Worm (Caenorhabditis elegans) whole organism, L1 larva: ENCODE measurements around the gene mbk-2.

Experiments
- C04F5.9 ChIP-seq: sonication (generic microtip); optimal IDR thresholded peaks from 2 replicates; lab custom pipeline; 2016; ENCODE audit warnings: missing genetic modification characterization, missing compliant biosample characterization
- F16B12.6 ChIP-seq: fragments of 150-350 bp; optimal IDR thresholded peaks from 2 replicates; lab custom pipeline; 2014; ENCODE audit warnings: missing biosample characterization, missing genetic modification characterization
- Y116A8C.19 ChIP-seq: sonication (generic microtip); optimal IDR thresholded peaks from 2 replicates; lab custom pipeline; 2016; ENCODE audit warnings: missing compliant biosample characterization, missing genetic modification characterization, borderline replicate concordance
- aha-1 ChIP-seq: fragments of 150-350 bp; optimal IDR thresholded peaks from 2 replicates; lab custom pipeline; 2014; ENCODE audit warnings: missing biosample characterization, missing genetic modification characterization
- aly-2 ChIP-seq: fragments of 150-350 bp; optimal IDR thresholded peaks from 2 replicates; lab custom pipeline; 2014; ENCODE audit warnings: missing biosample characterization, missing genetic modification characterization
- blmp-1 ChIP-seq: fragments of 150-350 bp; optimal IDR thresholded peaks from 2 replicates; lab custom pipeline; 2014; ENCODE audit warnings: missing biosample characterization, missing genetic modification characterization
- ceh-63 ChIP-seq: fragments of 200-800 bp; sonication (Bioruptor generic); optimal IDR thresholded peaks from 2 replicates; lab custom pipeline; 2018; ENCODE audit warnings: mild to moderate bottlenecking, missing genetic modification characterization, missing compliant biosample characterization
- ceh-8 ChIP-seq: fragments of 200-800 bp; sonication (Bioruptor generic); optimal IDR thresholded peaks from 2 replicates; lab custom pipeline; 2018; ENCODE audit warnings: mild to moderate bottlenecking, missing genetic modification characterization, moderate library complexity, missing compliant biosample characterization
- ceh-82 ChIP-seq, 3 experiments: fragments of 150-350 bp in 1 of 3; sonication (generic microtip) in 2 of 3; optimal IDR thresholded peaks; 2 replicates each; lab custom pipeline; 2014 to 2017; ENCODE audit warnings: missing biosample characterization in 3 of 3, missing genetic modification characterization in 3 of 3
- dsc-1 ChIP-seq: sonication (generic microtip); optimal IDR thresholded peaks from 2 replicates; lab custom pipeline; 2016; ENCODE audit warnings: mild to moderate bottlenecking, missing genetic modification characterization, missing compliant biosample characterization
- efl-1 ChIP-seq, 4 experiments: fragments of 150-350 bp; optimal IDR thresholded peaks in 3 of 4; peaks in 1 of 4; 1 replicate in 1 of 4; 2 replicates in 3 of 4; lab custom pipeline; 2014; ENCODE audit warnings: missing biosample characterization in 2 of 4, missing genetic modification characterization in 2 of 4, missing genetic modification reagents in 2 of 4
- egl-27 ChIP-seq, 2 experiments: fragments of 150-350 bp in 1 of 2; sonication (generic microtip); optimal IDR thresholded peaks; 3 replicates each; lab custom pipeline; 2017 to 2018; ENCODE audit warnings: missing biosample characterization in 2 of 2, missing genetic modification characterization in 2 of 2, missing genetic modification reagents in 2 of 2
- elt-2 ChIP-seq: sonication (generic microtip); optimal IDR thresholded peaks from 2 replicates; lab custom pipeline; 2016; ENCODE audit warnings: missing genetic modification characterization, mild to moderate bottlenecking, inconsistent platforms, missing compliant biosample characterization, missing genetic modification reagents
- elt-3 ChIP-seq, 6 experiments: fragments of 150-350 bp in 1 of 6; sonication (generic microtip); optimal IDR thresholded peaks; 2 replicates each; lab custom pipeline; 2017 to 2018; ENCODE audit warnings: missing biosample characterization in 6 of 6, missing genetic modification characterization in 6 of 6, inconsistent platforms in 1 of 6
- fkh-10 ChIP-seq: sonication (generic microtip); optimal IDR thresholded peaks from 2 replicates; lab custom pipeline; 2017; ENCODE audit warnings: missing biosample characterization, missing genetic modification reagents, missing genetic modification characterization
- fos-1 ChIP-seq: fragments of 150-350 bp; optimal IDR thresholded peaks from 2 replicates; lab custom pipeline; 2014; ENCODE audit warnings: missing biosample characterization, missing genetic modification characterization
- isw-1 ChIP-seq: fragments of 200-800 bp; sonication (Bioruptor generic); IDR thresholded peaks from 2 replicates; pipeline ENCODE4 v1.3.6; 2022; ENCODE audit warnings: missing genetic modification characterization, missing compliant biosample characterization
- jun-1 ChIP-seq: fragments of 150-350 bp; optimal IDR thresholded peaks from 2 replicates; lab custom pipeline; 2014; ENCODE audit warnings: missing biosample characterization, missing genetic modification reagents, missing genetic modification characterization
- lin-14 ChIP-seq: fragments of 200-800 bp; sonication (Bioruptor generic); optimal IDR thresholded peaks from 2 replicates; lab custom pipeline; 2018; ENCODE audit warnings: mild to moderate bottlenecking, missing genetic modification characterization, moderate library complexity, missing compliant biosample characterization
- lin-15B ChIP-seq: fragments of 150-350 bp; sonication (generic microtip); optimal IDR thresholded peaks from 3 replicates; lab custom pipeline; 2014; ENCODE audit warnings: missing biosample characterization, missing genetic modification characterization
- lin-35 ChIP-seq, 2 experiments: fragments of 150-350 bp; optimal IDR thresholded peaks; 2 replicates each; lab custom pipeline; 2014; ENCODE audit warnings: missing biosample characterization in 2 of 2, missing genetic modification characterization in 2 of 2, missing genetic modification reagents in 2 of 2
- lin-39 ChIP-seq: fragments of 150-350 bp; optimal IDR thresholded peaks from 2 replicates; lab custom pipeline; 2014; ENCODE audit warnings: missing biosample characterization, missing genetic modification reagents, missing genetic modification characterization
- lir-3 ChIP-seq: sonication (generic microtip); optimal IDR thresholded peaks from 2 replicates; lab custom pipeline; 2016; ENCODE audit warnings: mild to moderate bottlenecking, missing genetic modification characterization, moderate library complexity, missing compliant biosample characterization; ENCODE audit not compliant: poor library complexity
- lsy-2 ChIP-seq, 2 experiments: fragments of 150-350 bp; optimal IDR thresholded peaks; 2 replicates each; lab custom pipeline; 2014; ENCODE audit warnings: missing biosample characterization in 2 of 2, missing genetic modification characterization in 2 of 2
- mdl-1 ChIP-seq, 2 experiments: fragments of 150-350 bp; optimal IDR thresholded peaks; 2 replicates each; lab custom pipeline; 2014 to 2017; ENCODE audit warnings: missing biosample characterization in 2 of 2, missing genetic modification characterization in 2 of 2, inconsistent platforms in 1 of 2
- nhr-12 ChIP-seq: sonication (generic microtip); optimal IDR thresholded peaks from 2 replicates; lab custom pipeline; 2017; ENCODE audit warnings: missing biosample characterization, missing genetic modification characterization
- nhr-20 ChIP-seq: sonication (generic microtip); optimal IDR thresholded peaks from 2 replicates; lab custom pipeline; 2016; ENCODE audit warnings: mild to moderate bottlenecking, missing genetic modification characterization, missing compliant biosample characterization
- nhr-237 ChIP-seq: fragments of 150-350 bp; optimal IDR thresholded peaks from 2 replicates; lab custom pipeline; 2014; ENCODE audit warnings: missing biosample characterization, missing genetic modification characterization
- nhr-76 ChIP-seq: sonication (generic microtip); optimal IDR thresholded peaks from 2 replicates; lab custom pipeline; 2017; ENCODE audit warnings: missing biosample characterization, missing genetic modification characterization
- pag-3 ChIP-seq: sonication (generic microtip); optimal IDR thresholded peaks from 2 replicates; lab custom pipeline; 2017; ENCODE audit warnings: missing genetic modification characterization, mild to moderate bottlenecking, missing compliant biosample characterization, antibody characterized with exemption, borderline replicate concordance; ENCODE audit not compliant: insufficient read depth
- pax-3 ChIP-seq: fragments of 200-800 bp; sonication (Bioruptor generic); optimal IDR thresholded peaks from 2 replicates; lab custom pipeline; 2018; ENCODE audit warnings: mild to moderate bottlenecking, missing genetic modification characterization, moderate library complexity, missing compliant biosample characterization
- rnt-1 ChIP-seq: sonication (generic microtip); optimal IDR thresholded peaks from 2 replicates; lab custom pipeline; 2016; ENCODE audit warnings: mild to moderate bottlenecking, missing genetic modification characterization, moderate library complexity, missing compliant biosample characterization
- skn-1 ChIP-seq: fragments of 150-350 bp; optimal IDR thresholded peaks from 2 replicates; lab custom pipeline; 2014; ENCODE audit warnings: missing biosample characterization, missing genetic modification characterization
- snu-23 ChIP-seq: sonication (generic microtip); optimal IDR thresholded peaks from 2 replicates; lab custom pipeline; 2016; ENCODE audit warnings: missing genetic modification characterization, missing compliant biosample characterization
- tbx-2 ChIP-seq: sonication (generic microtip); optimal IDR thresholded peaks from 2 replicates; lab custom pipeline; 2016; ENCODE audit warnings: missing genetic modification characterization, missing compliant biosample characterization
- tlp-1 ChIP-seq: fragments of 150-350 bp; optimal IDR thresholded peaks from 2 replicates; lab custom pipeline; 2014; ENCODE audit warnings: missing biosample characterization, missing genetic modification characterization
- unc-130 ChIP-seq: fragments of 150-350 bp; optimal IDR thresholded peaks from 2 replicates; lab custom pipeline; 2017; ENCODE audit warnings: missing biosample characterization, missing genetic modification characterization, inconsistent platforms
- unc-62 ChIP-seq: fragments of 150-350 bp; optimal IDR thresholded peaks from 2 replicates; lab custom pipeline; 2014; ENCODE audit warnings: missing biosample characterization, missing genetic modification reagents, missing genetic modification characterization
- unc-86 ChIP-seq: sonication (generic microtip); optimal IDR thresholded peaks from 2 replicates; lab custom pipeline; 2016; ENCODE audit warnings: missing genetic modification characterization, missing compliant biosample characterization
- unc-98 ChIP-seq: fragments of 200-800 bp; sonication (Bioruptor generic); IDR thresholded peaks from 2 replicates; pipeline ENCODE4 v1.3.6; 2022; ENCODE audit warnings: missing genetic modification characterization, missing compliant biosample characterization
- xbp-1 ChIP-seq: sonication (generic microtip); optimal IDR thresholded peaks from 2 replicates; lab custom pipeline; 2016; ENCODE audit warnings: missing genetic modification characterization, missing compliant biosample characterization
- ztf-11 ChIP-seq, 2 experiments: sonication (generic microtip); optimal IDR thresholded peaks; 2 replicates each; lab custom pipeline; 2016 to 2017; ENCODE audit warnings: missing genetic modification characterization in 2 of 2, missing biosample characterization in 1 of 2, missing compliant biosample characterization in 1 of 2

The mbk-2 gene

ce11 chrIV:13048157-13048556, 39.2 kb downstream of the mbk-2 start, which contains the start of gene scl-10:
Gene scl-10 (plus strand): TSS chrIV:13048457.
- TF ChIP-seq pag-3 (tag; lab: Kevin White, UChicago) = no peak
- no peak for TF ChIP-seq elt-3 (tag; optimal IDR thresholded peaks at IDR 0.05; lab: Kevin White, UChicago)
- TF ChIP-seq skn-1 = no peak
- TF ChIP-seq ceh-82 (tag; optimal IDR thresholded peaks at IDR 0.05; lab: Kevin White, UChicago) = no peak
- no peak for TF ChIP-seq unc-98
- no peak for TF ChIP-seq unc-62
- TF ChIP-seq tbx-2 (tag; lab: Kevin White, UChicago) = no peak
- TF ChIP-seq fos-1 (tag; lab: Kevin White, UChicago) = no peak
- no peak for TF ChIP-seq unc-130 (tag; lab: Kevin White, UChicago)
- TF ChIP-seq nhr-12 (tag; lab: Kevin White, UChicago) = no peak
- TF ChIP-seq ceh-63 = no peak

- no peak for TF ChIP-seq lin-14 (GFP tag; lab: Kevin White, UChicago)
- no peak for TF ChIP-seq lir-3 (tag; lab: Kevin White, UChicago)
- TF ChIP-seq pax-3 = no peak
- TF ChIP-seq unc-62 = no peak
- TF ChIP-seq nhr-76 = no peak
- no peak for TF ChIP-seq nhr-20 (tag; lab: Kevin White, UChicago)
- TF ChIP-seq nhr-237 (tag; lab: Kevin White, UChicago) = no peak
- no peak for TF ChIP-seq aly-2 (tag; lab: Kevin White, UChicago)
- TF ChIP-seq unc-86 (tag; lab: Kevin White, UChicago) = no peak
These were observed 42.1 kb downstream of the mbk-2 start, which contains the start of gene scl-11 for ce11 chrIV:13051073-13051472. Gene scl-11 (plus strand): TSS chrIV:13051373.

ce11 chrIV:13052568-13052967, 43.6 kb downstream of the mbk-2 start, which contains the start of gene F49E11.7:
Gene F49E11.7 (plus strand): TSS chrIV:13052868.
- no peak for TF ChIP-seq efl-1 (optimal IDR thresholded peaks at IDR 0.05; lab: Kevin White, UChicago)
- peak in 1 of 2 experiments; percentile 17 for TF ChIP-seq efl-1 (GFP tag; optimal IDR thresholded peaks at IDR 0.05 in 1 of 2; lab: Kevin White, UChicago)
- no peak for TF ChIP-seq tlp-1 (tag; lab: Kevin White, UChicago)

- no peak for TF ChIP-seq isw-1 (GFP tag; lab: Robert Waterston, UW)
- TF ChIP-seq F16B12.6 (tag; lab: Kevin White, UChicago) = no peak
- no peak for TF ChIP-seq fkh-10 (GFP tag; lab: Kevin White, UChicago)
- no peak for TF ChIP-seq blmp-1 (tag; lab: Kevin White, UChicago)
- TF ChIP-seq dsc-1 = no peak
- no peak for TF ChIP-seq rnt-1 (tag; lab: Kevin White, UChicago)
- no peak for TF ChIP-seq snu-23 (GFP tag; lab: Kevin White, UChicago)
- TF ChIP-seq pax-3 = no peak
- TF ChIP-seq efl-1 (optimal IDR thresholded peaks at IDR 0.05; lab: Kevin White, UChicago) = no peak
- no peak for TF ChIP-seq efl-1 (GFP tag; optimal IDR thresholded peaks at IDR 0.05 in 1 of 2; lab: Kevin White, UChicago)
- TF ChIP-seq tbx-2 (tag; lab: Kevin White, UChicago) = no peak
- TF ChIP-seq Y116A8C.19 (tag; lab: Kevin White, UChicago) = no peak
- no peak for TF ChIP-seq lin-15B (tag; lab: Kevin White, UChicago)
- TF ChIP-seq lsy-2 (tag; optimal IDR thresholded peaks at IDR 0.05; lab: Kevin White, UChicago) = no peak
These were observed 47.1 kb downstream of the mbk-2 start, which contains the start of gene scl-1 for ce11 chrIV:13056026-13056425. Gene scl-1 (plus strand): TSS chrIV:13056326.

- TF ChIP-seq C04F5.9 (tag; lab: Kevin White, UChicago) = no peak
- peak; percentile 99 for TF ChIP-seq elt-2 (tag; lab: Kevin White, UChicago)
- TF ChIP-seq mdl-1 (tag; optimal IDR thresholded peaks at IDR 0.05; lab: Kevin White, UChicago) = peak in 1 of 2 experiments; percentile 0
- no peak for TF ChIP-seq ceh-8
- TF ChIP-seq xbp-1 (tag; lab: Kevin White, UChicago) = no peak
- TF ChIP-seq pax-3 = no peak
- no peak for TF ChIP-seq efl-1 (optimal IDR thresholded peaks at IDR 0.05; lab: Kevin White, UChicago)
- TF ChIP-seq efl-1 (GFP tag; optimal IDR thresholded peaks at IDR 0.05 in 1 of 2; lab: Kevin White, UChicago) = peak in 1 of 2 experiments; percentile 35
- peak; percentile 68 for TF ChIP-seq tlp-1 (tag; lab: Kevin White, UChicago)
- peak in 1 of 2 experiments; percentile 36 for TF ChIP-seq lin-35 (GFP tag; optimal IDR thresholded peaks at IDR 0.05; lab: Kevin White, UChicago)
- TF ChIP-seq ztf-11 (tag; optimal IDR thresholded peaks at IDR 0.05; lab: Kevin White, UChicago) = no peak
- TF ChIP-seq lin-39 = no peak
- no peak for TF ChIP-seq egl-27 (tag; optimal IDR thresholded peaks at IDR 0.05; lab: Kevin White, UChicago)
- TF ChIP-seq nhr-20 (tag; lab: Kevin White, UChicago) = no peak
- peak; percentile 80 for TF ChIP-seq jun-1
- TF ChIP-seq aha-1 (tag; lab: Kevin White, UChicago) = no peak
- TF ChIP-seq, all 84 proteins: peak for 6
These were observed 48.5 kb downstream of the mbk-2 start, which contains the start of gene scl-2 for ce11 chrIV:13057418-13057817. Gene scl-2 (plus strand): TSS chrIV:13057710.
